Worm (Caenorhabditis elegans): ENCODE data around the gene F28B4.1.
A peak's percentile ranks its signal among the peaks of the same experiment; 100 is the strongest.

The F28B4.1 gene

ce11 chrX:3197319-3197718 lies 7.6 kb upstream of the F28B4.1 start:
- TF ChIP-seq ets-7 (tag; optimal IDR thresholded peaks at IDR 0.05) (no peak), ceh-13 (GFP tag; optimal IDR thresholded peaks at IDR 0.05) (no peak), F13C5.2 (tag; optimal IDR thresholded peaks at IDR 0.05) (no peak), hnd-1 (tag; optimal IDR thresholded peaks at IDR 0.05) (no peak), hmg-4 (GFP tag; optimal IDR thresholded peaks at IDR 0.05) (no peak)

DNA sequence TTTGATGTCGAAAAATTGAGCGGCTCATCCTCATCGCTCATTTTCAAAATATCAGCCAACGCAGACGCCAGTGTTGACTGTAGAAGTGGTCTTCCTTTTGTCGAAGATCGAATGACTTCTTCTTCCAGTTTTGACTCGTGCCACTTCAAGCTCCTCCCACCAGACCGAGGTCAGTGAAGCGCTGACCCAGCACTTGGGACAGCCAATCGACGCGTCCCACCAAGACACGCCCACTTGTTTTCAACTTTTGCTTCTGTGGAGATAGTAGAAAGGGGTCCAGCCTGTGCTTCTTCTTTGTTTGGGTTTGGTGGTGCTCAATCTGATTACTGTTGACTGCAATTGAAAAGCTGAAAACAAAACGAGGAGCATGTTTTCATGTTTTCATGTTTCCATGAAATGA lies 5.6 kb upstream of the F28B4.1 start, which contains the start of gene fax-1:
Gene fax-1 (minus strand): TSS at position 101 of the 400 bp plus-strand sequence.
- TF ChIP-seq pes-1 (GFP tag; IDR thresholded peaks at IDR 0.05) = no peak
- no peak for TF ChIP-seq scrt-1 (GFP tag; IDR thresholded peaks at IDR 0.05)
- TF ChIP-seq hnd-1 (tag; optimal IDR thresholded peaks at IDR 0.05) = no peak
- TF ChIP-seq sea-1 (GFP tag; conservative IDR thresholded peaks at IDR 0.05) = no peak
- no peak for TF ChIP-seq flt-1 (GFP tag; IDR thresholded peaks at IDR 0.05)
- TF ChIP-seq ets-7 (tag; optimal IDR thresholded peaks at IDR 0.05) = no peak
- TF ChIP-seq hmg-4 (GFP tag; optimal IDR thresholded peaks at IDR 0.05) = no peak
- no peak for TF ChIP-seq ama-1 (optimal IDR thresholded peaks at IDR 0.05)
- no peak for TF ChIP-seq F13C5.2 (tag; optimal IDR thresholded peaks at IDR 0.05)
- TF ChIP-seq ceh-36 (tag; optimal IDR thresholded peaks at IDR 0.05) = no peak
- no peak for TF ChIP-seq aly-1 (tag; optimal IDR thresholded peaks at IDR 0.05)
- no peak for TF ChIP-seq ceh-13 (GFP tag; optimal IDR thresholded peaks at IDR 0.05)
- no peak for TF ChIP-seq tbx-11 (GFP tag; IDR thresholded peaks at IDR 0.05)
- no peak for TF ChIP-seq B0310.2 (tag; optimal IDR thresholded peaks at IDR 0.05)
- TF ChIP-seq tra-4 (tag; optimal IDR thresholded peaks at IDR 0.05) = no peak
- no peak for TF ChIP-seq hmbx-1 (tag; optimal IDR thresholded peaks at IDR 0.05)

- no peak for TF ChIP-seq aly-1 (tag; optimal IDR thresholded peaks at IDR 0.05)
- no peak for TF ChIP-seq tbx-37 (GFP tag; conservative IDR thresholded peaks at IDR 0.05)
- no peak for TF ChIP-seq tra-4 (tag; optimal IDR thresholded peaks at IDR 0.05)
These were observed 2.5 kb upstream of the F28B4.1 start for ce11 chrX:3202350-3202749.

- no peak for TF ChIP-seq ceh-36 (tag; optimal IDR thresholded peaks at IDR 0.05)
- no peak for TF ChIP-seq sea-1 (GFP tag; conservative IDR thresholded peaks at IDR 0.05)
- TF ChIP-seq ama-1 (optimal IDR thresholded peaks at IDR 0.05) = no peak
- TF ChIP-seq flt-1 (GFP tag; IDR thresholded peaks at IDR 0.05) = no peak
- no peak for TF ChIP-seq F13C5.2 (tag; optimal IDR thresholded peaks at IDR 0.05)
- TF ChIP-seq ets-7 (tag; optimal IDR thresholded peaks at IDR 0.05) = no peak
- TF ChIP-seq hmbx-1 (tag; optimal IDR thresholded peaks at IDR 0.05) = no peak
- no peak for TF ChIP-seq pes-1 (GFP tag; IDR thresholded peaks at IDR 0.05)
- no peak for TF ChIP-seq hnd-1 (tag; optimal IDR thresholded peaks at IDR 0.05)
- TF ChIP-seq tbx-37 (GFP tag; conservative IDR thresholded peaks at IDR 0.05) = no peak
- no peak for TF ChIP-seq aly-1 (tag; optimal IDR thresholded peaks at IDR 0.05)
- TF ChIP-seq hmg-4 (GFP tag; optimal IDR thresholded peaks at IDR 0.05) = no peak
- no peak for TF ChIP-seq scrt-1 (GFP tag; IDR thresholded peaks at IDR 0.05)
- no peak for TF ChIP-seq tra-4 (tag; optimal IDR thresholded peaks at IDR 0.05)
- no peak for TF ChIP-seq B0310.2 (tag; optimal IDR thresholded peaks at IDR 0.05)
- no peak for TF ChIP-seq ceh-13 (GFP tag; optimal IDR thresholded peaks at IDR 0.05)
- no peak for TF ChIP-seq tbx-11 (GFP tag; IDR thresholded peaks at IDR 0.05)
These were observed 4.6 kb downstream of the F28B4.1 start, which contains the start of gene F28B4.4 for ce11 chrX:3209523-3209922. Gene F28B4.4 (minus strand): TSS chrX:3209623.

DNA sequence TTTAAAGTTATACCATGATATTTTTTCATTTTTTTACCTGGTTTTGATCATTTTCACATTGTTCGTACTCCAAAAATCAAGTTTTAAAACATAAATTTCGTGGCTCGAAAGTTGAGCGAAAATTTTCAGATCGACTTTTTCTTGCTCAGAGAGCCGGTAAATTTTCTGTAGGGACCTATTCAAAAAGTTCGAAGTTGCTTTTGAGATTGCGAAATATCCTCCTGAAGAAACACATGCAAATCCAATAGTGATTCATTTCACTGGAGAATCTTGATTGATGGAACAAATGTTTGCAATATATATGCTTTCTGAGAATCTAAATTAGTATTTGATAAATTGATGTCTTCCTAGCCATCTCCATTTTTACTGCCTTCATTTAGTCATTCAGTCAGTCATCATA lies 11.8 kb downstream of the F28B4.1 start:
- TF ChIP-seq hnd-1 (tag; optimal IDR thresholded peaks at IDR 0.05) (no peak), ets-7 (tag; optimal IDR thresholded peaks at IDR 0.05) (no peak), flt-1 (GFP tag; IDR thresholded peaks at IDR 0.05) (no peak), ceh-36 (tag; optimal IDR thresholded peaks at IDR 0.05) (no peak), scrt-1 (GFP tag; IDR thresholded peaks at IDR 0.05) (no peak), ceh-13 (GFP tag; optimal IDR thresholded peaks at IDR 0.05) (no peak), tbx-37 (GFP tag; conservative IDR thresholded peaks at IDR 0.05) (no peak), hmbx-1 (tag; optimal IDR thresholded peaks at IDR 0.05) (no peak), tra-4 (tag; optimal IDR thresholded peaks at IDR 0.05) (no peak)

DNA sequence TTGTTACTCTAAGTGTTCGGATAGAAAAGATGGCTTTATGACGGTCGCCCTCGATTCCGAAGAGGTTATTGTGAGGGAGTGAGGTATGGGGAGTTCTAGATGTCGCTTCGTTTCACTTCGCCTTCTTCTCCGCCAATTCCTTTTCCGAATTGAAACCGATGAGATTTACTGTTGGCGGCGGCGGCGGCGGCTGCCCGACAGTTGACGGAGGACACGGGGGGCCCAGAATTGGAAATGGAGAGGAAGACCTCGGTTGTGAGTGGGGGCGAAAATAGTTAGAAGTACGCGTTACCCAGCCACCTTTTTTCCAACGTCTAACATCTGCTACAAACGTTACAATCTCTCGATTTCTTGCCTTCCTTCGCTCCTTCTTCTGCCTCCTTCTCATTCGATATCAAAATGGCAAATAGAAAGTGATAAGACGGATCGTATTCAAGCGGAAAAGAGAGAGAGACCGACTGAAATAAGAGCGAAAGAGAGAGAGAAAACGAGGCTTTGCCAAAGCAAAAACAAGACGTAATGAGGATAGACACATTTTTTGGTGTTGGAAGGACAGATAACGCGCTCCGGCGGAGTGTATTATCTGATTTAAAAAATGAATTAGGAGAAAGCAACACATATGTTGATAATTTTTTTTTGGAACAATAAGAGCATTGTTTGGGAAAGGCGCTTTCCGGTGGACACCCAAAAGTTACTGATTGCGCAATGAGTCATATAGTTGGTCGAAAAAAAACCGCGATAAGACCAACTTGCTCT lies 13.3 kb downstream of the F28B4.1 start:
- no peak for TF ChIP-seq B0310.2 (tag; optimal IDR thresholded peaks at IDR 0.05)

DNA sequence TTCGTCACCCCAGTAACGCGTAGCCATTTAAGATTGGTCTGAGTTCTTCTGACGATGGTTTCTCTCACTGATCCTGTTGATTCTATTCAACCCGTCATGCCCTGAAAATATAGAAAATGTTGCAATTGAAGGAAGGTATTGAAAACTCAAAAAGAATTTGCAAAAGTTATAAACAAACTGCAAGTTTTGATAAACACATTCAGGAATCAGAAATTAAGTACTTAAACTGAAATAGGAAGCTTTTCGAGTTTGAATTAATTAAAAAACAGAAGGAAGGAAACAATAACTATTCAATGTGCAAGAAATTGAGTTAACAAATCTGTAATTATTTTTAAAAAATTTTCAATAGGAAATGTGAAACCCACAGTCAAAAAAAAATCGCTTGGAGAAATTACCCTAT lies 15.4 kb downstream of the F28B4.1 start, which contains the start of gene rgl-1:
Gene rgl-1 (minus strand): TSS at position 101 of the 400 bp plus-strand sequence.
- TF ChIP-seq ceh-13 (GFP tag; optimal IDR thresholded peaks at IDR 0.05) (no peak), hmg-4 (GFP tag; optimal IDR thresholded peaks at IDR 0.05) (no peak), F13C5.2 (tag; optimal IDR thresholded peaks at IDR 0.05) (no peak)

DNA sequence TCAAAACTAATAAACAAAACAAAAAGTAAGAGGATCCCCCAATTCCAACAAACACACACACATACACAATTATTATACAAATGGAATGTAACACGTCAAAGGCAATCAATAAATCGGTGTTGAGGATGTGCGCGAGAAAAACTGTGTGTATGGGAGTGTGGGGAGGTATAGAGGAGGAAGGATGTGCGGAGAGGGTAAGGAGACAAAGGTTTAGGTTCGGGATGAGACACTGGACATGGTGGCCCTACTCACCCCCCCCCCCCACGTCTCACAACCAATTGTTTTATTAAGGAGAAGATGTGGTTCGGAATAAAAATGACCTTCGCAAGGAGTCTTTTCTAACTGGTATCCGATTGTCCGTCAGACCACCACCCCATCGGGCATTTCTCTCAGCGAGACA lies 18.3 kb downstream of the F28B4.1 start:
- no peak for TF ChIP-seq ama-1 (optimal IDR thresholded peaks at IDR 0.05)
- peak; percentile 58 for TF ChIP-seq hmg-4 (GFP tag; optimal IDR thresholded peaks at IDR 0.05)
